Worm (Caenorhabditis elegans) whole organism, young adult: ENCODE results near the gene C27F2.7.

Experiments used
- F39B2.1 ChIP-seq: fragments of 200-800 bp; sonication (Bioruptor generic); IDR thresholded peaks from 2 replicates; pipeline ENCODE4 v1.3.6; 2022; ENCODE audit warnings: missing genetic modification reagents, missing genetic modification characterization, missing compliant biosample characterization
- lin-26 ChIP-seq: fragments of 200-800 bp; sonication (Bioruptor generic); IDR thresholded peaks from 2 replicates; pipeline ENCODE4 v1.3.6; 2022; ENCODE audit warnings: missing genetic modification reagents, missing genetic modification characterization, missing compliant biosample characterization
- sea-2 ChIP-seq: fragments of 200-800 bp; sonication (Bioruptor generic); IDR thresholded peaks from 2 replicates; pipeline ENCODE4 v1.3.6; 2022; ENCODE audit warnings: missing genetic modification characterization, missing compliant biosample characterization
- sptf-2 ChIP-seq: fragments of 200-800 bp; sonication (Bioruptor generic); optimal IDR thresholded peaks from 2 replicates; lab custom pipeline; 2018; ENCODE audit warnings: mild to moderate bottlenecking, missing genetic modification characterization, missing compliant biosample characterization

DNA sequence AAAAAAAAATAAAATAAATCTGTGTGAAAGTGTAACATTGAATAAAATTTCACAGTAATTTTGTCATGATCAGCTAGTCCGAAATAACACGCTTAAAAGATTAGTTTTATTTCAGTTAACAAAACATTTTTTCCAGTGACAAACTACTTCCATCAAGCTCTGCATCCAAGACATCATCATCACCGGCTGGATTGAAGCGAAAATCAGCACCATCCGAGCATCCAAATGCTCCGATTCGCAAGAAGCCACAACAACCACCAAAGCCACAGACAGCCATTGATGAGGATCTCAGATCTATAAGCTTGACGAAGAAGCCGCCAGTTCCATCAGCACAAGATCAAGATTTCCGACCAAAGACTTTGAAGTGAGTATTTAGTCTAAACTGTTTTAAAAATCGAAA, 42.9 kb upstream of the C27F2.7 start:
- no peak for TF ChIP-seq F39B2.1 (GFP tag; lab: Robert Waterston, UW)
- TF ChIP-seq sptf-2 = no peak
- TF ChIP-seq lin-26 (GFP tag; lab: Robert Waterston, UW) = no peak
- no peak for TF ChIP-seq sea-2
